Worm (Caenorhabditis elegans): Measurements from ENCODE around the gene lgc-29.

Gene lgc-29

ce11 chrV:4112516-4112915 lies 26.3 kb upstream of the lgc-29 start, which contains the start of gene srw-134:
TSS of gene srw-134 (minus strand) at chrV:4112616.
- TF ChIP-seq ceh-22 (tag; optimal IDR thresholded peaks at IDR 0.05), result no peak
- no peak for TF ChIP-seq npax-4 (tag; optimal IDR thresholded peaks at IDR 0.05)
- no peak for TF ChIP-seq rnt-1 (tag; optimal IDR thresholded peaks at IDR 0.05)
- no peak for TF ChIP-seq ceh-45 (GFP tag; IDR thresholded peaks at IDR 0.05)
- TF ChIP-seq hlh-13 (GFP tag; optimal IDR thresholded peaks at IDR 0.05), result no peak
- no peak for TF ChIP-seq hlh-15 (tag; optimal IDR thresholded peaks at IDR 0.05)
- TF ChIP-seq ceh-9 (tag; optimal IDR thresholded peaks at IDR 0.05), result no peak
- no peak for TF ChIP-seq ref-2 (tag; optimal IDR thresholded peaks at IDR 0.05)
- no peak for TF ChIP-seq che-1 (tag; optimal IDR thresholded peaks at IDR 0.05)
- no peak for TF ChIP-seq hlh-8 (tag; optimal IDR thresholded peaks at IDR 0.05)
- no peak for TF ChIP-seq madf-2 (tag; optimal IDR thresholded peaks at IDR 0.05)
- TF ChIP-seq elt-2 (tag; optimal IDR thresholded peaks at IDR 0.05), result no peak
- no peak for TF ChIP-seq sox-2 (GFP tag; IDR thresholded peaks at IDR 0.05)
- TF ChIP-seq ceh-19 (GFP tag; optimal IDR thresholded peaks at IDR 0.05), result no peak

ce11 chrV:4114627-4115026 lies 24.2 kb upstream of the lgc-29 start, which contains the start of gene srw-133:
TSS of gene srw-133 (minus strand) at chrV:4114727.
- TF ChIP-seq ceh-31 (tag; optimal IDR thresholded peaks at IDR 0.05) (no peak), madf-2 (tag; optimal IDR thresholded peaks at IDR 0.05) (no peak), pha-4 (tag; optimal IDR thresholded peaks at IDR 0.05) (no peak), mec-3 (tag; optimal IDR thresholded peaks at IDR 0.05; ENCODE audit: borderline replicate concordance) (no peak), elt-2 (tag; optimal IDR thresholded peaks at IDR 0.05) (no peak), ceh-6 (GFP tag; optimal IDR thresholded peaks at IDR 0.05) (no peak), rnt-1 (tag; optimal IDR thresholded peaks at IDR 0.05) (no peak), ceh-24 (tag; optimal IDR thresholded peaks at IDR 0.05) (no peak), ceh-18 (tag; optimal IDR thresholded peaks at IDR 0.05) (no peak)

ce11 chrV:4116071-4116470 lies 22.7 kb upstream of the lgc-29 start, which contains the start of gene T05B4.8:
TSS of gene T05B4.8 (minus strand) at chrV:4116171.
- TF ChIP-seq K02D7.2 (tag; optimal IDR thresholded peaks at IDR 0.05) (no peak), dmd-4 (tag; optimal IDR thresholded peaks at IDR 0.05; ENCODE audit: borderline replicate concordance) (no peak), unc-42 (tag; optimal IDR thresholded peaks at IDR 0.05) (no peak), sdc-2 (tag; optimal IDR thresholded peaks at IDR 0.05) (no peak), hlh-8 (tag; optimal IDR thresholded peaks at IDR 0.05) (no peak), ceh-19 (GFP tag; optimal IDR thresholded peaks at IDR 0.05) (no peak)

- TF ChIP-seq elt-4 (tag; optimal IDR thresholded peaks at IDR 0.05) (no peak), T23F11.4 (GFP tag; optimal IDR thresholded peaks at IDR 0.05) (no peak), tbx-7 (tag; optimal IDR thresholded peaks at IDR 0.05) (no peak), ceh-6 (GFP tag; optimal IDR thresholded peaks at IDR 0.05) (no peak), hlh-13 (GFP tag; optimal IDR thresholded peaks at IDR 0.05) (no peak), pros-1 (tag; optimal IDR thresholded peaks at IDR 0.05) (no peak), ceh-22 (tag; optimal IDR thresholded peaks at IDR 0.05) (no peak), ceh-48 (tag; optimal IDR thresholded peaks at IDR 0.05) (no peak), ceh-18 (tag; optimal IDR thresholded peaks at IDR 0.05) (no peak), madf-2 (tag; optimal IDR thresholded peaks at IDR 0.05) (no peak), ceh-14 (tag; optimal IDR thresholded peaks at IDR 0.05) (no peak), pha-2 (tag; optimal IDR thresholded peaks at IDR 0.05) (no peak), unc-42 (tag; optimal IDR thresholded peaks at IDR 0.05) (no peak), nhr-11 (tag; optimal IDR thresholded peaks at IDR 0.05) (no peak), fkh-10 (GFP tag; optimal IDR thresholded peaks at IDR 0.05) (no peak), che-1 (tag; optimal IDR thresholded peaks at IDR 0.05) (no peak), fax-1 (tag; optimal IDR thresholded peaks at IDR 0.05) (no peak), C08G9.2 (tag; optimal IDR thresholded peaks at IDR 0.05) (no peak), ceh-2 (tag; optimal IDR thresholded peaks at IDR 0.05) (no peak), odd-2 (tag; optimal IDR thresholded peaks at IDR 0.05) (no peak)
Measured at ce11 chrV:4118332-4118731, 20.5 kb upstream of the lgc-29 start, which contains the start of gene T05B4.9. TSS of gene T05B4.9 (minus strand) at chrV:4118432.
